Worm (Caenorhabditis elegans): ENCODE measurements around the gene pitr-3.

- no peak for TF ChIP-seq ces-1 (GFP tag; optimal IDR thresholded peaks at IDR 0.05)
- no peak for TF ChIP-seq mep-1 (tag; optimal IDR thresholded peaks at IDR 0.05)
- no peak for TF ChIP-seq nhr-41 (GFP tag; IDR thresholded peaks at IDR 0.05)
- no peak for TF ChIP-seq nhr-77 (tag; optimal IDR thresholded peaks at IDR 0.05)
- TF ChIP-seq skn-1 (tag; optimal IDR thresholded peaks at IDR 0.05), result no peak
- no peak for TF ChIP-seq nhr-11 (tag; optimal IDR thresholded peaks at IDR 0.05)
- no peak for TF ChIP-seq lsy-2 (tag; optimal IDR thresholded peaks at IDR 0.05)
- no peak for TF ChIP-seq fos-1 (tag; optimal IDR thresholded peaks at IDR 0.05)
- no peak for TF ChIP-seq nhr-237 (tag; optimal IDR thresholded peaks at IDR 0.05)
- TF ChIP-seq pha-4 (GFP tag; IDR thresholded peaks at IDR 0.05), result no peak
- TF ChIP-seq pha-4 (tag; optimal IDR thresholded peaks at IDR 0.05), result no peak
- TF ChIP-seq pqm-1 (tag; optimal IDR thresholded peaks at IDR 0.05), result no peak
Observed at ce11 chrV:9108219-9108618, 33.0 kb downstream of the pitr-3 start, which contains the start of gene F21C10.18.
